Worm (Caenorhabditis elegans) whole organism, midembryonic: ENCODE measurements around the gene sri-31.

Experiments
- T22C8.4 ChIP-seq: fragments of 200-800 bp; sonication (Bioruptor generic); IDR thresholded peaks from 2 replicates; pipeline ENCODE4 v1.3.6; 2022; ENCODE audit warnings: missing genetic modification characterization, missing compliant biosample characterization
- flt-1 ChIP-seq: fragments of 200-800 bp; sonication (Bioruptor generic); IDR thresholded peaks from 2 replicates; pipeline ENCODE4 v1.3.6; 2022; ENCODE audit warnings: missing genetic modification characterization, missing compliant biosample characterization
- ref-1 ChIP-seq: fragments of 200-800 bp; sonication (Bioruptor generic); conservative IDR thresholded peaks from 2 replicates; pipeline ENCODE4 v1.3.6; 2022; ENCODE audit warnings: missing genetic modification reagents, missing genetic modification characterization, missing compliant biosample characterization
- ztf-23 ChIP-seq: fragments of 200-800 bp; sonication (Bioruptor generic); IDR thresholded peaks from 2 replicates; pipeline ENCODE4 v1.3.6; 2022; ENCODE audit warnings: missing genetic modification reagents, missing genetic modification characterization, missing compliant biosample characterization
- ztf-29 ChIP-seq: fragments of 200-800 bp; sonication (Bioruptor generic); IDR thresholded peaks from 2 replicates; pipeline ENCODE4 v1.3.6; 2022; ENCODE audit warnings: missing genetic modification reagents, missing genetic modification characterization, missing compliant biosample characterization

ce11 chrII:3024655-3025054 is 26.1 kb upstream of the sri-31 start:
- TF ChIP-seq flt-1 (GFP tag; lab: Robert Waterston, UW), result no peak
- TF ChIP-seq T22C8.4, result no peak
- no peak for TF ChIP-seq ref-1
- TF ChIP-seq ztf-23, result no peak
- TF ChIP-seq ztf-29 (GFP tag; lab: Robert Waterston, UW), result no peak
